Worm (Caenorhabditis elegans) whole organism, late embryonic: ENCODE results near the gene K08C7.4.
"Not testable (repeated sequence)": the region's sequence is repeated elsewhere in the genome, so short reads cannot be mapped to it uniquely, and the experiment has no call there.

Source experiments
- C08G9.2 ChIP-seq: sonication (generic microtip); optimal IDR thresholded peaks from 2 replicates; lab custom pipeline; 2016; ENCODE audit warnings: mild to moderate bottlenecking, missing genetic modification characterization, moderate library complexity, missing compliant biosample characterization
- C38D4.7 ChIP-seq: fragments of 200-800 bp; sonication (Bioruptor generic); optimal IDR thresholded peaks from 2 replicates; lab custom pipeline; 2018; ENCODE audit warnings: mild to moderate bottlenecking, missing genetic modification characterization, moderate library complexity, missing compliant biosample characterization
- F13H6.1 ChIP-seq: sonication (generic microtip); optimal IDR thresholded peaks from 2 replicates; lab custom pipeline; 2016; ENCODE audit warnings: missing genetic modification characterization, missing compliant biosample characterization
- K02D7.2 ChIP-seq: sonication (generic microtip); optimal IDR thresholded peaks from 2 replicates; lab custom pipeline; 2017; ENCODE audit warnings: mild to moderate bottlenecking, missing genetic modification characterization, missing compliant biosample characterization
- K09A11.1 ChIP-seq: sonication (generic microtip); optimal IDR thresholded peaks from 2 replicates; lab custom pipeline; 2017; ENCODE audit warnings: antibody characterized with exemption, mild to moderate bottlenecking, missing genetic modification characterization, missing compliant biosample characterization; ENCODE audit not compliant: insufficient read depth
- T23F11.4 ChIP-seq: fragments of 200-800 bp; sonication (Bioruptor generic); optimal IDR thresholded peaks from 2 replicates; lab custom pipeline; 2018; ENCODE audit warnings: mild to moderate bottlenecking, missing genetic modification characterization, missing compliant biosample characterization
- ahr-1 ChIP-seq: sonication (generic microtip); optimal IDR thresholded peaks from 2 replicates; lab custom pipeline; 2016; ENCODE audit warnings: missing genetic modification characterization, missing compliant biosample characterization
- ceh-14 ChIP-seq: sonication (generic microtip); optimal IDR thresholded peaks from 2 replicates; lab custom pipeline; 2016; ENCODE audit warnings: missing genotype, missing genetic modification characterization, missing compliant biosample characterization
- ceh-31 ChIP-seq: sonication (generic microtip); optimal IDR thresholded peaks from 2 replicates; lab custom pipeline; 2016; ENCODE audit warnings: missing genetic modification characterization, missing compliant biosample characterization
- elt-2 ChIP-seq: sonication (generic microtip); optimal IDR thresholded peaks from 2 replicates; lab custom pipeline; 2016; ENCODE audit warnings: missing genetic modification reagents, missing genetic modification characterization, missing compliant biosample characterization
- elt-4 ChIP-seq: sonication (generic microtip); optimal IDR thresholded peaks from 2 replicates; lab custom pipeline; 2016; ENCODE audit warnings: missing genetic modification characterization, missing compliant biosample characterization
- fkh-6 ChIP-seq: sonication (generic microtip); optimal IDR thresholded peaks from 2 replicates; lab custom pipeline; 2016; ENCODE audit warnings: missing genetic modification characterization, missing compliant biosample characterization
- gmeb-2 ChIP-seq: sonication (generic microtip); optimal IDR thresholded peaks from 2 replicates; lab custom pipeline; 2016; ENCODE audit warnings: missing genetic modification characterization, inconsistent platforms, missing compliant biosample characterization
- lin-11 ChIP-seq: fragments of 200-800 bp; sonication (Bioruptor generic); optimal IDR thresholded peaks from 2 replicates; lab custom pipeline; 2018; ENCODE audit warnings: mild to moderate bottlenecking, missing genetic modification characterization, missing compliant biosample characterization
- mec-3 ChIP-seq: sonication (generic microtip); optimal IDR thresholded peaks from 2 replicates; lab custom pipeline; 2016; ENCODE audit warnings: borderline replicate concordance, missing genetic modification characterization, missing compliant biosample characterization
- nfya-1 ChIP-seq: sonication (generic microtip); optimal IDR thresholded peaks from 2 replicates; lab custom pipeline; 2017; ENCODE audit warnings: missing genetic modification characterization, mild to moderate bottlenecking, missing compliant biosample characterization, antibody characterized with exemption, moderate library complexity
- pha-2 ChIP-seq: sonication (generic microtip); optimal IDR thresholded peaks from 2 replicates; lab custom pipeline; 2017; ENCODE audit warnings: mild to moderate bottlenecking, missing genetic modification characterization, missing compliant biosample characterization
- pha-4 ChIP-seq: fragments of 150-350 bp; optimal IDR thresholded peaks from 2 replicates; lab custom pipeline; 2018; ENCODE audit warnings: missing biosample characterization, missing genetic modification reagents, missing genetic modification characterization
- pqm-1 ChIP-seq: sonication (generic microtip); optimal IDR thresholded peaks from 2 replicates; lab custom pipeline; 2016; ENCODE audit warnings: missing genetic modification characterization, missing compliant biosample characterization
- rnt-1 ChIP-seq: sonication (generic microtip); optimal IDR thresholded peaks from 2 replicates; lab custom pipeline; 2016; ENCODE audit warnings: missing genetic modification characterization, missing compliant biosample characterization
- syd-9 ChIP-seq: sonication (generic microtip); optimal IDR thresholded peaks from 2 replicates; lab custom pipeline; 2016; ENCODE audit warnings: mild to moderate bottlenecking, missing genetic modification characterization, moderate library complexity, missing compliant biosample characterization
- tbx-2 ChIP-seq: sonication (generic microtip); optimal IDR thresholded peaks from 2 replicates; lab custom pipeline; 2016; ENCODE audit warnings: missing genetic modification characterization, missing compliant biosample characterization
- unc-3 ChIP-seq, 2 experiments: fragments of 200-800 bp in 1 of 2; sonication (Bioruptor generic) in 1 of 2; sonication (generic microtip) in 1 of 2; conservative IDR thresholded peaks in 1 of 2; optimal IDR thresholded peaks in 1 of 2; 2 replicates each; pipeline versions ENCODE4 v1.3.6 to Lab custom; 2016 to 2022; ENCODE audit warnings: missing compliant biosample characterization in 2 of 2, missing genetic modification characterization in 2 of 2, missing genetic modification reagents in 1 of 2
- unc-55 ChIP-seq: sonication (generic microtip); optimal IDR thresholded peaks from 2 replicates; lab custom pipeline; 2017; ENCODE audit warnings: missing biosample characterization, missing genetic modification reagents, missing genetic modification characterization
- unc-86 ChIP-seq: sonication (generic microtip); optimal IDR thresholded peaks from 2 replicates; lab custom pipeline; 2016; ENCODE audit warnings: missing genetic modification characterization, missing compliant biosample characterization
- zip-5 ChIP-seq: sonication (generic microtip); optimal IDR thresholded peaks from 2 replicates; lab custom pipeline; 2016; ENCODE audit warnings: missing genetic modification characterization, missing compliant biosample characterization

The K08C7.4 gene

ce11 chrIV:10656770-10657323 is 23.4 kb downstream of the K08C7.4 start, which contains the start of gene K08C7.1:
K08C7.1 (plus strand) TSS chrIV:10656812.
- TF ChIP-seq fkh-6 (no peak), nfya-1 (no peak), ceh-14 (no peak), rnt-1 (tag; lab: Kevin White, UChicago) (no peak), pha-4 (tag; lab: Kevin White, UChicago) (no peak), pqm-1 (no peak), gmeb-2 (tag; lab: Kevin White, UChicago) (no peak), pha-2 (tag; lab: Kevin White, UChicago) (no peak), T23F11.4 (GFP tag; lab: Kevin White, UChicago) (no peak), elt-2 (tag; lab: Kevin White, UChicago) (no peak), ahr-1 (tag; lab: Kevin White, UChicago) (no peak), syd-9 (tag; lab: Kevin White, UChicago) (no peak), tbx-2 (tag; lab: Kevin White, UChicago) (no peak), F13H6.1 (tag; lab: Kevin White, UChicago) (no peak), unc-3 (GFP tag; conservative IDR thresholded peaks at IDR 0.05; lab: Robert Waterston, UW) (no peak), unc-3 (tag; optimal IDR thresholded peaks at IDR 0.05; lab: Kevin White, UChicago) (no peak), C38D4.7 (GFP tag; lab: Kevin White, UChicago) (no peak), unc-86 (tag; lab: Kevin White, UChicago) (no peak)
- TF ChIP-seq, all 69 proteins: peak for 0

- TF ChIP-seq nfya-1; elt-4; K09A11.1 (tag; lab: Kevin White, UChicago): not testable (repeated sequence)
Measured at ce11 chrIV:10654047-10654446, 26.2 kb downstream of the K08C7.4 start, which contains the start of gene glb-19. glb-19 (minus strand) TSS chrIV:10654147.

ce11 chrIV:10638977-10639376 is 41.3 kb downstream of the K08C7.4 start, which contains the start of gene F56C4.2:
F56C4.2 (plus strand) TSS chrIV:10639277.
- TF ChIP-seq unc-3 (GFP tag; conservative IDR thresholded peaks at IDR 0.05; lab: Robert Waterston, UW) (no peak), unc-3 (tag; optimal IDR thresholded peaks at IDR 0.05; lab: Kevin White, UChicago) (no peak), mec-3 (tag; lab: Kevin White, UChicago) (no peak), zip-5 (no peak)
- TF ChIP-seq, all 69 proteins: peak for 0

- TF ChIP-seq lin-11 (tag; lab: Kevin White, UChicago), result no peak
- TF ChIP-seq ceh-14, result no peak
- no peak for TF ChIP-seq unc-55 (GFP tag; lab: Kevin White, UChicago)
- TF ChIP-seq K02D7.2 (tag; lab: Kevin White, UChicago), result no peak
Measured at ce11 chrIV:10636649-10637048, 43.6 kb downstream of the K08C7.4 start, which contains the start of gene F56C4.1. F56C4.1 (plus strand) TSS chrIV:10636949.

- TF ChIP-seq zip-5 (no peak), elt-2 (tag; lab: Kevin White, UChicago) (peak; percentile 48), C08G9.2 (tag; lab: Kevin White, UChicago) (no peak), ceh-31 (tag; lab: Kevin White, UChicago) (no peak)
Measured at ce11 chrIV:10630953-10631554, 49.2 kb downstream of the K08C7.4 start, which contains the start of gene F56C4.4. F56C4.4 (minus strand) TSS chrIV:10631267.
